Worm (Caenorhabditis elegans) whole organism, mixed stage, embryonic: Measurements from ENCODE around the gene saps-1.

ENCODE experiments used
- bed-3 ChIP-seq: fragments of 200-800 bp; sonication (Bioruptor generic); optimal IDR thresholded peaks from 3 replicates; lab custom pipeline; 2018; ENCODE audit warnings: mild to moderate bottlenecking, missing genetic modification characterization, moderate library complexity, missing compliant biosample characterization
- ceh-39 ChIP-seq: fragments of 150-350 bp; optimal IDR thresholded peaks from 2 replicates; lab custom pipeline; 2014; ENCODE audit warnings: missing biosample characterization, missing genetic modification characterization
- ceh-43 ChIP-seq: fragments of 200-800 bp; sonication (Bioruptor generic); optimal IDR thresholded peaks from 2 replicates; lab custom pipeline; 2018; ENCODE audit warnings: mild to moderate bottlenecking, missing genetic modification characterization, moderate library complexity, missing compliant biosample characterization
- ceh-83 ChIP-seq: fragments of 200-800 bp; sonication (Bioruptor generic); optimal IDR thresholded peaks from 2 replicates; lab custom pipeline; 2018; ENCODE audit warnings: mild to moderate bottlenecking, missing genetic modification characterization, missing compliant biosample characterization
- drap-1 ChIP-seq: fragments of 200-800 bp; sonication (Bioruptor generic); optimal IDR thresholded peaks from 3 replicates; lab custom pipeline; 2018; ENCODE audit warnings: mild to moderate bottlenecking, missing genetic modification characterization, missing compliant biosample characterization
- elt-1 ChIP-seq: sonication (generic microtip); optimal IDR thresholded peaks from 2 replicates; lab custom pipeline; 2017; ENCODE audit warnings: missing genetic modification characterization, mild to moderate bottlenecking, missing compliant biosample characterization, antibody characterized with exemption, moderate library complexity, borderline replicate concordance; ENCODE audit not compliant: insufficient read depth
- elt-3 ChIP-seq: fragments of 150-350 bp; optimal IDR thresholded peaks from 2 replicates; lab custom pipeline; 2014; ENCODE audit warnings: missing biosample characterization, missing genetic modification characterization
- flh-1 ChIP-seq: fragments of 200-800 bp; sonication (Bioruptor generic); optimal IDR thresholded peaks from 2 replicates; lab custom pipeline; 2018; ENCODE audit warnings: mild to moderate bottlenecking, missing genetic modification characterization, moderate library complexity, missing compliant biosample characterization
- ham-2 ChIP-seq: fragments of 200-800 bp; sonication (Bioruptor generic); optimal IDR thresholded peaks from 2 replicates; lab custom pipeline; 2018; ENCODE audit warnings: mild to moderate bottlenecking, missing genetic modification characterization, missing compliant biosample characterization
- hlh-1 ChIP-seq: fragments of 150-350 bp; optimal IDR thresholded peaks from 2 replicates; lab custom pipeline; 2014; ENCODE audit warnings: missing biosample characterization, missing genetic modification reagents, missing genetic modification characterization
- lin-13 ChIP-seq: fragments of 150-350 bp; optimal IDR thresholded peaks from 2 replicates; lab custom pipeline; 2014; ENCODE audit warnings: missing biosample characterization, missing genetic modification characterization
- lsy-2 ChIP-seq: fragments of 150-350 bp; optimal IDR thresholded peaks from 2 replicates; lab custom pipeline; 2014; ENCODE audit warnings: missing biosample characterization, missing genetic modification characterization
- mab-5 ChIP-seq: fragments of 150-350 bp; optimal IDR thresholded peaks from 2 replicates; lab custom pipeline; 2014; ENCODE audit warnings: missing biosample characterization, missing genetic modification characterization
- mep-1 ChIP-seq: fragments of 150-350 bp; optimal IDR thresholded peaks from 2 replicates; lab custom pipeline; 2017; ENCODE audit warnings: missing biosample characterization, missing genetic modification reagents, missing genetic modification characterization, inconsistent platforms
- mls-2 ChIP-seq: sonication (generic microtip); optimal IDR thresholded peaks from 2 replicates; lab custom pipeline; 2016; ENCODE audit warnings: mild to moderate bottlenecking, missing genetic modification characterization, moderate library complexity, missing compliant biosample characterization
- nhr-2 ChIP-seq: fragments of 150-350 bp; optimal IDR thresholded peaks from 2 replicates; lab custom pipeline; 2014; ENCODE audit warnings: missing biosample characterization, missing genetic modification characterization
- nhr-237 ChIP-seq: fragments of 150-350 bp; optimal IDR thresholded peaks from 2 replicates; lab custom pipeline; 2014; ENCODE audit warnings: missing biosample characterization, missing genetic modification characterization
- nhr-28 ChIP-seq: fragments of 150-350 bp; optimal IDR thresholded peaks from 2 replicates; lab custom pipeline; 2014; ENCODE audit warnings: missing biosample characterization, missing genetic modification characterization
- nhr-76 ChIP-seq: sonication (generic microtip); optimal IDR thresholded peaks from 2 replicates; lab custom pipeline; 2017; ENCODE audit warnings: missing biosample characterization, missing genetic modification characterization
- pha-4 ChIP-seq: fragments of 150-350 bp; optimal IDR thresholded peaks from 2 replicates; lab custom pipeline; 2018; ENCODE audit warnings: missing biosample characterization, missing genetic modification reagents, missing genetic modification characterization
- sem-2 ChIP-seq: fragments of 200-800 bp; sonication (Bioruptor generic); optimal IDR thresholded peaks from 2 replicates; lab custom pipeline; 2018; ENCODE audit warnings: mild to moderate bottlenecking, missing genetic modification characterization, missing compliant biosample characterization
- snpc-4 ChIP-seq: fragments of 150-350 bp; optimal IDR thresholded peaks from 2 replicates; lab custom pipeline; 2014; ENCODE audit warnings: missing biosample characterization, missing genetic modification characterization
- sptf-1 ChIP-seq: sonication (generic microtip); optimal IDR thresholded peaks from 2 replicates; lab custom pipeline; 2017; ENCODE audit warnings: mild to moderate bottlenecking, missing genetic modification characterization, moderate library complexity, missing compliant biosample characterization
- tbx-8 ChIP-seq: fragments of 200-800 bp; sonication (Bioruptor generic); optimal IDR thresholded peaks from 2 replicates; lab custom pipeline; 2018; ENCODE audit warnings: mild to moderate bottlenecking, missing genetic modification characterization, moderate library complexity, missing compliant biosample characterization
- unc-39 ChIP-seq: fragments of 150-350 bp; optimal IDR thresholded peaks from 2 replicates; lab custom pipeline; 2014; ENCODE audit warnings: missing biosample characterization, missing genetic modification characterization
- unc-62 ChIP-seq: fragments of 150-350 bp; optimal IDR thresholded peaks from 2 replicates; lab custom pipeline; 2014; ENCODE audit warnings: missing biosample characterization, missing genetic modification reagents, missing genetic modification characterization
- zip-8 ChIP-seq: fragments of 150-350 bp; optimal IDR thresholded peaks from 2 replicates; lab custom pipeline; 2014; ENCODE audit warnings: missing biosample characterization, missing genetic modification characterization
- ztf-11 ChIP-seq: fragments of 150-350 bp; optimal IDR thresholded peaks from 2 replicates; lab custom pipeline; 2014; ENCODE audit warnings: missing biosample characterization, missing genetic modification characterization

The saps-1 gene

DNA sequence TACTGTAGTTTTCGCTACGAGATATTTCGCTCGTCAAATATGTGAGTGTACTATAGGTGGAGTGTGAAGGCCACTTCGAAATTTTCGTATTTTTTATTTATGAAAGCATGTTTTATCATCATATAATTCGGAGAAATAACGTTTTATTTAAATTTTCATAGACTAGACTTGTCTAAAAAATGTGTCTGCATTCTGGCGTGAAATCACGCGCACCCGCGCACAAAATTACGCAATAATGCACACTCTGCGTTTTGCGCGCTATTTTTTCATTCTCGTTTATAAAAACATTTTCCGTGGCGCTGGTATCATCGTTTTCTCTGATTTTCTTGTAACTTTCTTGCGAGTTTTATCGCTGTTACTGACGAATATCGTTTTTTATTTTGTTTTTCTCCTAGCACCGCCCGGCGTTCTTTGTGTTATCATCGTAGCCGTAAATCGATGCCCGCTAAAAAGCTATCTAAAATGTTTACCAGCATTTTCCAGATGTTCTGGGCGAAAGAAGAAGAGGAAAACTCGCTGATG, at the start of gene saps-1:
Gene saps-1 (plus strand): TSS at position 472 of the 522 bp plus-strand sequence.
- no peak for TF ChIP-seq ceh-83 (GFP tag; lab: Kevin White, UChicago)
- TF ChIP-seq zip-8 (tag; lab: Kevin White, UChicago) = peak; percentile 80
- TF ChIP-seq nhr-28 (tag; lab: Kevin White, UChicago) = no peak
- no peak for TF ChIP-seq mls-2 (tag; lab: Kevin White, UChicago)
- TF ChIP-seq nhr-237 (tag; lab: Kevin White, UChicago) = peak; percentile 21

DNA sequence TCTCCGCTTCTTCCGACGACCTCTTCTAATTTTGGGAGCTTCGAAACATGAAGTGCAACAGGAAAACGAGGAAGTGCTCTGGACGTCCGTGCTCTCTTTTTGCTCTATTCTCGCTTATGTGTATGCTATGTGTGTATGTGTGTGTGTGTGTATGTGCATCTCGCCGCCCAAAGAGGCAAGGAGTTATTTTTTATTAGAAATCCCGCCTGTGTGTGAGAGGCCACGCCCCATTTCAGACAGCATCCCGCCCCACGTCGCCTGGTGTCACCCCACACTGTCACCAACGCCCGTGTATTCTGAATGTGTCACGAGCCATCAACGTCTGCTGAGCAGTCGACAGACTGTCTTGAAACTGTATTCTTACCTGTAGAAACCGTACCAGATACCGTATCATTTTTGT, 42.0 kb upstream of the saps-1 start, which contains the start of gene T05B9.2:
Gene T05B9.2 (plus strand): TSS at position 301 of the 400 bp plus-strand sequence.
- TF ChIP-seq nhr-237 (tag; lab: Kevin White, UChicago) = no peak
- TF ChIP-seq nhr-28 (tag; lab: Kevin White, UChicago) = no peak
- TF ChIP-seq tbx-8 (GFP tag; lab: Kevin White, UChicago) = no peak
- no peak for TF ChIP-seq drap-1
- no peak for TF ChIP-seq elt-1

- TF ChIP-seq mep-1 (tag; lab: Kevin White, UChicago) (no peak), hlh-1 (tag; lab: Kevin White, UChicago) (no peak), pha-4 (tag; lab: Kevin White, UChicago) (no peak), lsy-2 (tag; lab: Kevin White, UChicago) (no peak), unc-62 (GFP tag; lab: Kevin White, UChicago) (no peak), nhr-28 (tag; lab: Kevin White, UChicago) (no peak), flh-1 (GFP tag; lab: Kevin White, UChicago) (no peak), drap-1 (no peak), tbx-8 (GFP tag; lab: Kevin White, UChicago) (no peak), ztf-11 (no peak), ceh-39 (tag; lab: Kevin White, UChicago) (no peak), zip-8 (tag; lab: Kevin White, UChicago) (no peak), unc-39 (tag; lab: Kevin White, UChicago) (no peak), nhr-76 (tag; lab: Kevin White, UChicago) (no peak)
Measured at ce11 chrII:11259766-11260165, 37.7 kb upstream of the saps-1 start.

DNA sequence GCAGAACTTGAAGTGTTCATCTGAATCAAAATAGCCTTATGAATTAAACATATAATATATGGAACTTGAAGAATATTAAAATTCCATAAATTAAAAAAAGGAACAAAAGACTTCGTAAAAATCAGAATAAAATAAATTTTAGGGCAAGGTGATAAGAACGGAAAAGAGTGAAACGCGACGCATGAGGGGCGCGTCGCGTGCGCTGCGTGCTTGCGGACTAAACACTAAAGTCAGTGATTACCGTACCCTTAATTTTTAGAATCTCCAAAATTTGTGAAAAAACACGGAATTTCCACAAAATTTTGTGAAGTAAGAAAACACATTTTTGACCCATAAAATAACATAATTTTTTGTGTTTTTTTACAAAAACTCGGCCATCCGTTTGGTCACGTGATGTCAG, 36.3 kb upstream of the saps-1 start, which contains the start of gene T05B9.1:
Gene T05B9.1 (minus strand): TSS at position 20 of the 400 bp plus-strand sequence.
- TF ChIP-seq unc-39 (tag; lab: Kevin White, UChicago) (no peak), snpc-4 (tag; lab: Kevin White, UChicago) (no peak), elt-3 (tag; lab: Kevin White, UChicago) (no peak), bed-3 (GFP tag; lab: Kevin White, UChicago) (no peak), ham-2 (no peak), ztf-11 (no peak), pha-4 (tag; lab: Kevin White, UChicago) (no peak), drap-1 (no peak), sem-2 (GFP tag; lab: Kevin White, UChicago) (no peak)

DNA sequence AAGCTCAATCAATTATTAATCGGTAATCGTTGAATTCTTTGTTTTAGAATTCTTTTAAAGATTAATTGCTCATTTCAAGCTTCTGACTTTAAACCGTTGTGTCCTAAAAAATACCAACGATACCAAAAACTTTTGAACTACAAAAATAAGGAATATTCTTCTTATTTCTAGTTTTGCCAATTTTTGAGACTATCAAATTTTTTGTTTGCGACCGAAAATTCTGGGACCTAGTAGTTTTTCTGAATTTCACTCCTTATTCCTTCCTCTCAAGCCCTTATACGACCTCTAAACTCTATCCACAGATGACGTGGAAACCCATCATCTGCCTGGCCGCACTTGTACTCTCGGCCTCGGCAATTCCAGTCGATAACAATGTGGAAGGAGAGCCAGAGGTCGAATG, 28.7 kb upstream of the saps-1 start, which contains the start of gene cut-1:
Gene cut-1 (plus strand): TSS at position 301 of the 400 bp plus-strand sequence.
- TF ChIP-seq ceh-43 (no peak), ceh-83 (GFP tag; lab: Kevin White, UChicago) (no peak), hlh-1 (tag; lab: Kevin White, UChicago) (no peak), elt-1 (no peak)

DNA sequence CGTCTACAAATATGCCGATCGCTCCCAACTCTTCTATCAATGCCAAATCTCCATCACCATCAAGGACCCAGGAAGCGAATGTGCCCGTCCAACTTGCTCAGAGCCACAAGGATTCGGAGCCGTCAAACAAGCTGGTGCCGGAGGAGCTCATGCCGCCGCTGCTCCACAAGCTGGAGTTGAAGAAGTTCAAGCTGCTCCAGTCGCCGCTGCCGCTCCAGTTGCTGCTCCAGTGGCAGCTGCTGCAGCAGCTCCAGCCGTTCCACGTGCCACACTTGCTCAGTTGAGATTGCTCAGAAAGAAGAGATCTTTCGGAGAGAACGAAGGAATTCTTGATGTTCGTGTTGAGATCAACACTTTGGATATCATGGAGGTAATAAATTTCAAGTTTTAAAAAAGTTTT, 26.7 kb upstream of the saps-1 start:
- TF ChIP-seq snpc-4 (tag; lab: Kevin White, UChicago) = no peak
- TF ChIP-seq sem-2 (GFP tag; lab: Kevin White, UChicago) = no peak
- TF ChIP-seq ham-2 = no peak
- TF ChIP-seq mab-5 (tag; lab: Kevin White, UChicago) = no peak
- no peak for TF ChIP-seq tbx-8 (GFP tag; lab: Kevin White, UChicago)
- no peak for TF ChIP-seq flh-1 (GFP tag; lab: Kevin White, UChicago)
- TF ChIP-seq nhr-237 (tag; lab: Kevin White, UChicago) = no peak
- TF ChIP-seq elt-3 (tag; lab: Kevin White, UChicago) = no peak
- TF ChIP-seq sptf-1 (tag; lab: Kevin White, UChicago) = no peak
- TF ChIP-seq hlh-1 (tag; lab: Kevin White, UChicago) = no peak
- no peak for TF ChIP-seq ceh-83 (GFP tag; lab: Kevin White, UChicago)
- no peak for TF ChIP-seq nhr-2
- no peak for TF ChIP-seq bed-3 (GFP tag; lab: Kevin White, UChicago)
- no peak for TF ChIP-seq mep-1 (tag; lab: Kevin White, UChicago)
- no peak for TF ChIP-seq drap-1
- TF ChIP-seq ztf-11 = no peak
- TF ChIP-seq ceh-43 = no peak
- TF ChIP-seq ceh-39 (tag; lab: Kevin White, UChicago) = no peak
- no peak for TF ChIP-seq lin-13 (tag; lab: Kevin White, UChicago)
